Worm (Caenorhabditis elegans): ENCODE data around the gene ndab-2.

DNA sequence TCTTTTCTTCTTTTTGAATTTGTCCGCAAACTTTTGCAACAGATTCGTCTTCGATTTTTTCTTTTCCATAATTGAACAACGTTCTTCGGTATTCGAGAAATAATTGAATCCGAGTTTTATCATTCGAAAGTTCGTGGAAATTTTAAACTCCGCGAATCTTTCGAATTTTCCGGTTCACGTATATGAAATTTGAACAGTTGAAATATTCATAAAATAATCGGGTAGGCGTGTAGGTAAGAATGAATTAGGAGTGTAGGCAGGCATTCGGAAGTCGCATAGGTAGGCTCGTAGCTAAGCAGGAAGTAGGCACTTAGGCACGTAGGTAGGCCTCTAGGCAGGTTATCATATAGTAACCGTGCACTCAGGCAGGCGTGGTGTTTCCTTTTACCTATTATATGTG lies 42.4 kb upstream of the ndab-2 start, which contains the start of gene B0280.11:
- TF ChIP-seq hlh-30 (tag; optimal IDR thresholded peaks at IDR 0.05; ENCODE audit: insufficient read depth): no peak
- TF ChIP-seq lim-7 (GFP tag; IDR thresholded peaks at IDR 0.05): no peak
- TF ChIP-seq fos-1 (tag; optimal IDR thresholded peaks at IDR 0.05): no peak
- TF ChIP-seq ZK546.5 (tag; optimal IDR thresholded peaks at IDR 0.05): no peak
- TF ChIP-seq rbr-2 (tag; optimal IDR thresholded peaks at IDR 0.05): no peak
- TF ChIP-seq ama-1 (optimal IDR thresholded peaks at IDR 0.05): no peak
- no peak for TF ChIP-seq skn-1 (tag; optimal IDR thresholded peaks at IDR 0.05)
- TF ChIP-seq unc-39 (tag; optimal IDR thresholded peaks at IDR 0.05): no peak
- TF ChIP-seq ceh-62 (tag; optimal IDR thresholded peaks at IDR 0.05): no peak
- TF ChIP-seq hif-1 (tag; optimal IDR thresholded peaks at IDR 0.05): no peak
- TF ChIP-seq ceh-82 (tag; optimal IDR thresholded peaks at IDR 0.05): no peak

Data from whole organism, L4 larva.